Worm (Caenorhabditis elegans): ENCODE results near the gene nhr-219.

Gene nhr-219

ce11 chrV:8935104-8935503 lies 30.9 kb downstream of the nhr-219 start (continued):
- TF ChIP-seq T26A8.4 (GFP tag; IDR thresholded peaks at IDR 0.05) (no peak), spr-1 (tag; optimal IDR thresholded peaks at IDR 0.05) (no peak), nhr-41 (GFP tag; IDR thresholded peaks at IDR 0.05) (no peak), lin-39 (tag; optimal IDR thresholded peaks at IDR 0.05) (no peak), sdz-12 (GFP tag; optimal IDR thresholded peaks at IDR 0.05) (no peak), mdl-1 (tag; optimal IDR thresholded peaks at IDR 0.05) (no peak), ama-1 (optimal IDR thresholded peaks at IDR 0.05) (peak; percentile 56), ceh-62 (tag; optimal IDR thresholded peaks at IDR 0.05) (no peak), dmd-9 (GFP tag; IDR thresholded peaks at IDR 0.05) (no peak), ceh-28 (tag; optimal IDR thresholded peaks at IDR 0.05) (no peak), mes-2 (tag; optimal IDR thresholded peaks at IDR 0.05; ENCODE audit: poor library complexity, severe bottlenecking) (peak; percentile 26), nhr-42 (GFP tag; IDR thresholded peaks at IDR 0.05) (no peak), ZK337.2 (GFP tag; IDR thresholded peaks at IDR 0.05) (no peak), Y48G9A.11 (GFP tag; IDR thresholded peaks at IDR 0.05) (no peak), hlh-30 (tag; optimal IDR thresholded peaks at IDR 0.05; ENCODE audit: insufficient read depth) (peak; percentile 73), attf-4 (tag; optimal IDR thresholded peaks at IDR 0.05) (no peak), mxl-3 (GFP tag; optimal IDR thresholded peaks at IDR 0.05) (peak; percentile 23), ctbp-1 (GFP tag; IDR thresholded peaks at IDR 0.05) (no peak), hmg-1.1 (GFP tag; IDR thresholded peaks at IDR 0.05) (no peak), aha-1 (tag) (peak; percentile 55), ces-1 (GFP tag; optimal IDR thresholded peaks at IDR 0.05) (no peak), php-3 (GFP tag; IDR thresholded peaks at IDR 0.05) (no peak), F10B5.3 (tag; optimal IDR thresholded peaks at IDR 0.05) (no peak), tag-97 (GFP tag; IDR thresholded peaks at IDR 0.05) (no peak), mep-1 (tag; optimal IDR thresholded peaks at IDR 0.05) (peak; percentile 56), lir-3 (tag; optimal IDR thresholded peaks at IDR 0.05) (no peak), mdt-29 (GFP tag; IDR thresholded peaks at IDR 0.05) (no peak), rbr-2 (tag; optimal IDR thresholded peaks at IDR 0.05) (no peak), nhr-77 (tag; optimal IDR thresholded peaks at IDR 0.05) (no peak), spr-3 (GFP tag; optimal IDR thresholded peaks at IDR 0.05) (no peak), lin-15B (tag; optimal IDR thresholded peaks at IDR 0.05) (no peak), nhr-28 (tag; optimal IDR thresholded peaks at IDR 0.05) (peak; percentile 73), aly-2 (tag; optimal IDR thresholded peaks at IDR 0.05) (no peak), unc-39 (tag; optimal IDR thresholded peaks at IDR 0.05) (no peak), saeg-2 (GFP tag; IDR thresholded peaks at IDR 0.05) (no peak), lin-38 (GFP tag; IDR thresholded peaks at IDR 0.05) (0 out of 2 replicates have a peak, but pooled peaks have one; percentile 4), ceh-82 (tag; optimal IDR thresholded peaks at IDR 0.05) (no peak), unc-130 (GFP tag; optimal IDR thresholded peaks at IDR 0.05) (no peak), vab-7 (GFP tag; IDR thresholded peaks at IDR 0.05) (no peak), Y5F2A.4 (GFP tag; optimal IDR thresholded peaks at IDR 0.05) (no peak), ztf-7 (tag; optimal IDR thresholded peaks at IDR 0.05) (no peak), cey-2 (tag; optimal IDR thresholded peaks at IDR 0.05; ENCODE audit: borderline replicate concordance, insufficient read depth) (no peak), nhr-76 (tag; optimal IDR thresholded peaks at IDR 0.05) (no peak), F49E8.2 (tag; optimal IDR thresholded peaks at IDR 0.05; ENCODE audit: borderline replicate concordance) (no peak), nhr-237 (tag; optimal IDR thresholded peaks at IDR 0.05) (no peak), daf-19 (GFP tag; conservative IDR thresholded peaks at IDR 0.05) (no peak), arid-1 (GFP tag; conservative IDR thresholded peaks at IDR 0.05) (no peak), pqm-1 (tag; optimal IDR thresholded peaks at IDR 0.05) (peak; percentile 57), set-16 (GFP tag; IDR thresholded peaks at IDR 0.05) (no peak), T20F7.1 (GFP tag; optimal IDR thresholded peaks at IDR 0.05) (no peak), mxl-2 (GFP tag; conservative IDR thresholded peaks at IDR 0.05) (no peak), ceh-44 (GFP tag; IDR thresholded peaks at IDR 0.05) (no peak)
